Worm (Caenorhabditis elegans) whole organism, L2 larva: ENCODE measurements around the gene R03A10.5.

Experiments used
- C34F6.9 ChIP-seq: fragments of 150-350 bp; optimal IDR thresholded peaks from 2 replicates; lab custom pipeline; 2014; ENCODE audit warnings: missing biosample characterization, missing genetic modification characterization
- F13H6.1 ChIP-seq: sonication (generic microtip); optimal IDR thresholded peaks from 2 replicates; lab custom pipeline; 2016; ENCODE audit warnings: missing genetic modification characterization, missing compliant biosample characterization
- R02D3.7 ChIP-seq: fragments of 150-350 bp; optimal IDR thresholded peaks from 2 replicates; lab custom pipeline; 2014; ENCODE audit warnings: missing biosample characterization, missing genetic modification characterization
- alr-1 ChIP-seq: fragments of 150-350 bp; optimal IDR thresholded peaks from 2 replicates; lab custom pipeline; 2014; ENCODE audit warnings: missing biosample characterization, missing genetic modification characterization
- aly-2 ChIP-seq: fragments of 150-350 bp; optimal IDR thresholded peaks from 2 replicates; lab custom pipeline; 2014; ENCODE audit warnings: missing biosample characterization, missing genetic modification characterization
- ama-1 ChIP-seq: fragments of 150-350 bp; optimal IDR thresholded peaks from 2 replicates; lab custom pipeline; 2018; ENCODE audit warnings: inconsistent platforms
- ceh-16 ChIP-seq: fragments of 150-350 bp; optimal IDR thresholded peaks from 2 replicates; lab custom pipeline; 2014; ENCODE audit warnings: missing biosample characterization, missing genetic modification characterization
- ceh-82 ChIP-seq: fragments of 150-350 bp; optimal IDR thresholded peaks from 2 replicates; lab custom pipeline; 2014; ENCODE audit warnings: missing biosample characterization, missing genetic modification characterization
- crh-2 ChIP-seq: sonication (generic microtip); optimal IDR thresholded peaks from 2 replicates; lab custom pipeline; 2017; ENCODE audit warnings: missing biosample characterization, missing genetic modification characterization
- dmd-4 ChIP-seq: sonication (generic microtip); optimal IDR thresholded peaks from 2 replicates; lab custom pipeline; 2017; ENCODE audit warnings: missing biosample characterization, missing genetic modification characterization
- egl-27 ChIP-seq: sonication (generic microtip); optimal IDR thresholded peaks from 3 replicates; lab custom pipeline; 2017; ENCODE audit warnings: missing biosample characterization, missing genetic modification reagents, missing genetic modification characterization
- elt-3 ChIP-seq: sonication (generic microtip); optimal IDR thresholded peaks from 2 replicates; lab custom pipeline; 2017; ENCODE audit warnings: missing biosample characterization, missing genetic modification characterization
- fos-1 ChIP-seq: fragments of 150-350 bp; optimal IDR thresholded peaks from 2 replicates; lab custom pipeline; 2014; ENCODE audit warnings: missing biosample characterization, missing genetic modification characterization
- gmeb-1 ChIP-seq: fragments of 150-350 bp; optimal IDR thresholded peaks from 2 replicates; lab custom pipeline; 2014; ENCODE audit warnings: missing biosample characterization, missing genetic modification characterization
- lin-11 ChIP-seq: fragments of 150-350 bp; sonication (generic microtip); optimal IDR thresholded peaks from 2 replicates; lab custom pipeline; 2014; ENCODE audit warnings: missing biosample characterization, missing genetic modification characterization, inconsistent platforms, mixed read lengths
- lin-13 ChIP-seq: fragments of 150-350 bp; optimal IDR thresholded peaks from 2 replicates; lab custom pipeline; 2014; ENCODE audit warnings: missing biosample characterization, missing genetic modification reagents, missing genetic modification characterization
- lin-39 ChIP-seq: fragments of 150-350 bp; optimal IDR thresholded peaks from 2 replicates; lab custom pipeline; 2014; ENCODE audit warnings: missing biosample characterization, missing genetic modification reagents, missing genetic modification characterization
- lsy-2 ChIP-seq, 2 experiments: fragments of 150-350 bp in 1 of 2; sonication (generic microtip) in 1 of 2; optimal IDR thresholded peaks; 2 replicates each; lab custom pipeline; 2014 to 2017; ENCODE audit warnings: missing biosample characterization in 2 of 2, missing genetic modification characterization in 2 of 2
- mab-5 ChIP-seq: fragments of 150-350 bp; optimal IDR thresholded peaks from 2 replicates; lab custom pipeline; 2014; ENCODE audit warnings: missing biosample characterization, missing genetic modification characterization
- mdl-1 ChIP-seq, 2 experiments: fragments of 150-350 bp in 1 of 2; sonication (generic microtip) in 1 of 2; optimal IDR thresholded peaks; 2 replicates each; lab custom pipeline; 2017; ENCODE audit warnings: missing biosample characterization in 2 of 2, missing genetic modification characterization in 2 of 2
- nhr-10 ChIP-seq: sonication (generic microtip); optimal IDR thresholded peaks from 2 replicates; lab custom pipeline; 2017; ENCODE audit warnings: missing biosample characterization, missing genetic modification characterization
- nhr-11 ChIP-seq: fragments of 150-350 bp; optimal IDR thresholded peaks from 2 replicates; lab custom pipeline; 2014; ENCODE audit warnings: missing biosample characterization, missing genetic modification characterization
- nhr-12 ChIP-seq: fragments of 150-350 bp; optimal IDR thresholded peaks from 2 replicates; lab custom pipeline; 2014; ENCODE audit warnings: missing biosample characterization, missing genetic modification characterization
- nhr-129 ChIP-seq: fragments of 150-350 bp; optimal IDR thresholded peaks from 2 replicates; lab custom pipeline; 2014; ENCODE audit warnings: missing biosample characterization, missing genetic modification characterization
- nhr-21 ChIP-seq: fragments of 150-350 bp; optimal IDR thresholded peaks from 2 replicates; lab custom pipeline; 2014; ENCODE audit warnings: missing biosample characterization, missing genetic modification characterization
- nhr-23 ChIP-seq: fragments of 150-350 bp; optimal IDR thresholded peaks from 2 replicates; lab custom pipeline; 2014; ENCODE audit warnings: missing biosample characterization, missing genetic modification reagents, missing genetic modification characterization
- nhr-25 ChIP-seq: fragments of 150-350 bp; sonication (generic microtip); optimal IDR thresholded peaks from 3 replicates; lab custom pipeline; 2014; ENCODE audit warnings: missing biosample characterization, missing genetic modification characterization
- nhr-6 ChIP-seq: fragments of 150-350 bp; optimal IDR thresholded peaks from 2 replicates; lab custom pipeline; 2014; ENCODE audit warnings: missing biosample characterization, missing genetic modification characterization
- nhr-77 ChIP-seq: fragments of 150-350 bp; optimal IDR thresholded peaks from 2 replicates; lab custom pipeline; 2014; ENCODE audit warnings: missing biosample characterization, missing genetic modification characterization
- peb-1 ChIP-seq: fragments of 150-350 bp; optimal IDR thresholded peaks from 2 replicates; lab custom pipeline; 2014; ENCODE audit warnings: missing biosample characterization, missing genetic modification characterization
- sem-4 ChIP-seq: fragments of 150-350 bp; optimal IDR thresholded peaks from 2 replicates; lab custom pipeline; 2014; ENCODE audit warnings: missing biosample characterization, missing genetic modification reagents, missing genetic modification characterization
- skn-1 ChIP-seq: sonication (generic microtip); optimal IDR thresholded peaks from 2 replicates; lab custom pipeline; 2017; ENCODE audit warnings: missing biosample characterization, missing genetic modification characterization
- sma-3 ChIP-seq: sonication (generic microtip); optimal IDR thresholded peaks from 2 replicates; lab custom pipeline; 2016; ENCODE audit warnings: missing genetic modification reagents, missing genetic modification characterization, missing compliant biosample characterization
- sma-9 ChIP-seq, 2 experiments: fragments of 150-350 bp in 1 of 2; sonication (generic microtip) in 1 of 2; optimal IDR thresholded peaks; 2 replicates each; lab custom pipeline; 2014 to 2016; ENCODE audit warnings: missing genetic modification characterization in 2 of 2, mild to moderate bottlenecking in 1 of 2, missing biosample characterization in 1 of 2, missing compliant biosample characterization in 1 of 2, missing genetic modification reagents in 1 of 2, moderate library complexity in 1 of 2
- snpc-4 ChIP-seq: fragments of 150-350 bp; optimal IDR thresholded peaks from 2 replicates; lab custom pipeline; 2014; ENCODE audit warnings: missing biosample characterization, missing genetic modification characterization
- unc-39 ChIP-seq: fragments of 150-350 bp; optimal IDR thresholded peaks from 2 replicates; lab custom pipeline; 2014; ENCODE audit warnings: missing biosample characterization, missing genetic modification characterization
- unc-55 ChIP-seq: fragments of 150-350 bp; sonication (generic microtip); optimal IDR thresholded peaks from 3 replicates; lab custom pipeline; 2014; ENCODE audit warnings: missing biosample characterization, missing genetic modification reagents, missing genetic modification characterization
- unc-62 ChIP-seq: fragments of 150-350 bp; optimal IDR thresholded peaks from 2 replicates; lab custom pipeline; 2014; ENCODE audit warnings: missing biosample characterization, missing genetic modification reagents, missing genetic modification characterization
- zag-1 ChIP-seq: fragments of 150-350 bp; optimal IDR thresholded peaks from 2 replicates; lab custom pipeline; 2014; ENCODE audit warnings: missing biosample characterization, missing genetic modification characterization
- ztf-11 ChIP-seq: sonication (generic microtip); optimal IDR thresholded peaks from 2 replicates; lab custom pipeline; 2017; ENCODE audit warnings: missing biosample characterization, missing genetic modification characterization
- ztf-4 ChIP-seq: fragments of 150-350 bp; optimal IDR thresholded peaks from 2 replicates; lab custom pipeline; 2014; ENCODE audit warnings: missing biosample characterization, missing genetic modification characterization

The R03A10.5 gene

ce11 chrX:15485262-15485661 lies 38.7 kb downstream of the R03A10.5 start:
- no peak for TF ChIP-seq lin-11 (tag; lab: Kevin White, UChicago)
- TF ChIP-seq ztf-11 (tag; lab: Kevin White, UChicago) = no peak
- no peak for TF ChIP-seq mab-5 (tag; lab: Kevin White, UChicago)
- peak; percentile 87 for TF ChIP-seq sma-3
- no peak for TF ChIP-seq nhr-21
- TF ChIP-seq egl-27 (tag; lab: Kevin White, UChicago) = peak; percentile 14
- TF ChIP-seq, all 48 proteins: peak for 2

ce11 chrX:15487162-15487561 lies 40.6 kb downstream of the R03A10.5 start:
- TF ChIP-seq ceh-16 (peak; percentile 6), ztf-11 (tag; lab: Kevin White, UChicago) (no peak), nhr-12 (tag; lab: Kevin White, UChicago) (no peak), nhr-6 (tag; lab: Kevin White, UChicago) (no peak)
- TF ChIP-seq, all 48 proteins: peak for 1

ce11 chrX:15487806-15488205 lies 41.3 kb downstream of the R03A10.5 start, which contains the start of gene H13N06.2:
TSS of gene H13N06.2 (plus strand) at chrX:15488106.
- TF ChIP-seq mab-5 (tag; lab: Kevin White, UChicago) (no peak), unc-39 (tag; lab: Kevin White, UChicago) (no peak), nhr-6 (tag; lab: Kevin White, UChicago) (no peak)

DNA sequence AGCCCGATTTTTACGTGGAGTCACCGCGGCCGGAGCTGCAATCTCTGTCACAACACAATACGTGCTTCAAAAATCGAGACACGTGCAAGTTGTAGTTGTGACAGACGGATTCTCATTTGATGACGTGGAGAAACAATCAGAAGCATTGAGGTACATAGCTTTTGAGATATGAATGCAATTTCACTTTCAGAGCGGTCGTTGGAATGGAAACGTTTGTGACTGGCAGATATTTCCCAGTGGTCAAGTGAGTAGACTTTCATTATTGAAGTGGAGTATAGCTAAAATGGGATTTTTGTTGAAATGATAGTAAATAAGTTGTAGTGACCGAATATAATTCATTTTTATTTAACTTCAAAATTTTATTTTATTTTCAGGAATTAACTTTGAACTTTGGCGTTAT lies 44.6 kb downstream of the R03A10.5 start:
- TF ChIP-seq elt-3 (tag; lab: Kevin White, UChicago) = no peak
- TF ChIP-seq ztf-11 (tag; lab: Kevin White, UChicago) = no peak
- TF ChIP-seq F13H6.1 (tag; lab: Kevin White, UChicago) = no peak
- no peak for TF ChIP-seq lin-13 (GFP tag; lab: Kevin White, UChicago)
- TF ChIP-seq ceh-16 = no peak
- TF ChIP-seq lsy-2 (tag; optimal IDR thresholded peaks at IDR 0.05; lab: Kevin White, UChicago) = no peak
- TF ChIP-seq nhr-25 (tag; lab: Kevin White, UChicago) = no peak
- TF ChIP-seq skn-1 (tag; lab: Kevin White, UChicago) = no peak
- TF ChIP-seq ztf-4 = no peak
- TF ChIP-seq alr-1 (tag; lab: Kevin White, UChicago) = no peak
- no peak for TF ChIP-seq nhr-12 (tag; lab: Kevin White, UChicago)
- no peak for TF ChIP-seq peb-1 (tag; lab: Kevin White, UChicago)
- no peak for TF ChIP-seq nhr-21

ce11 chrX:15492759-15493158 lies 46.2 kb downstream of the R03A10.5 start:
- TF ChIP-seq sem-4 (tag; lab: Kevin White, UChicago) (peak; percentile 79), dmd-4 (tag; lab: Kevin White, UChicago) (no peak), sma-9 (GFP tag; optimal IDR thresholded peaks at IDR 0.05; lab: Kevin White, UChicago) (peak; percentile 84), sma-9 (tag; optimal IDR thresholded peaks at IDR 0.05; lab: Kevin White, UChicago) (no peak), unc-55 (GFP tag; lab: Kevin White, UChicago) (peak; percentile 79), nhr-129 (tag; lab: Kevin White, UChicago) (peak; percentile 66), C34F6.9 (tag; lab: Kevin White, UChicago) (peak; percentile 71), R02D3.7 (no peak), zag-1 (tag; lab: Kevin White, UChicago) (peak; percentile 34), gmeb-1 (tag; lab: Kevin White, UChicago) (peak; percentile 65), nhr-23 (tag; lab: Kevin White, UChicago) (no peak), lin-39 (no peak), F13H6.1 (tag; lab: Kevin White, UChicago) (peak; percentile 80), unc-62 (GFP tag; lab: Kevin White, UChicago) (no peak), snpc-4 (peak; percentile 76), nhr-10 (tag; lab: Kevin White, UChicago) (no peak), nhr-21 (peak; percentile 39), fos-1 (tag; lab: Kevin White, UChicago) (peak; percentile 61), nhr-11 (tag; lab: Kevin White, UChicago) (no peak), nhr-77 (tag; lab: Kevin White, UChicago) (no peak), lsy-2 (tag; optimal IDR thresholded peaks at IDR 0.05; lab: Kevin White, UChicago) (peak; percentile 54 to 85), egl-27 (tag; lab: Kevin White, UChicago) (peak; percentile 85), mdl-1 (tag; optimal IDR thresholded peaks at IDR 0.05; lab: Kevin White, UChicago) (peak in 1 of 2 experiments; percentile 66), elt-3 (tag; lab: Kevin White, UChicago) (no peak), ztf-11 (tag; lab: Kevin White, UChicago) (no peak), ceh-82 (no peak), ama-1 (lab: Kevin White, UChicago) (peak; percentile 42), ceh-16 (no peak), sma-3 (peak; percentile 64), crh-2 (tag; lab: Kevin White, UChicago) (peak; percentile 81), skn-1 (tag; lab: Kevin White, UChicago) (no peak), ztf-4 (peak; percentile 58), mab-5 (tag; lab: Kevin White, UChicago) (peak; percentile 65), nhr-25 (tag; lab: Kevin White, UChicago) (peak; percentile 11), alr-1 (tag; lab: Kevin White, UChicago) (no peak), aly-2 (tag; lab: Kevin White, UChicago) (no peak), lin-11 (tag; lab: Kevin White, UChicago) (peak; percentile 7), lin-13 (GFP tag; lab: Kevin White, UChicago) (peak; percentile 80)
